Fruit fly (Drosophila melanogaster) whole organism, embryonic: Measurements from ENCODE around the gene Pex3.

ENCODE experiments used
- BtbVII ChIP-seq: fragments of 200-800 bp; sonication (Bioruptor generic); optimal IDR thresholded peaks from 3 replicates; lab custom pipeline; 2017; ENCODE audit warnings: missing biosample characterization, mild to moderate bottlenecking, missing genetic modification characterization
- Bteb2 ChIP-seq: fragments of 200-800 bp; sonication (Bioruptor generic); optimal IDR thresholded peaks from 2 replicates; lab custom pipeline; 2016; ENCODE audit warnings: missing biosample characterization, missing genetic modification characterization
- C15 ChIP-seq: fragments of 200-800 bp; sonication (Bioruptor generic); IDR thresholded peaks from 3 replicates; pipeline ENCODE4 v1.3.6; 2022; ENCODE audit warnings: missing biosample characterization, missing genetic modification characterization
- CG10209 ChIP-seq: fragments of 200-800 bp; sonication (Bioruptor generic); optimal IDR thresholded peaks from 3 replicates; lab custom pipeline; 2017; ENCODE audit warnings: missing biosample characterization, mild to moderate bottlenecking, missing genetic modification characterization, missing genetic modification reagents
- CG10431 ChIP-seq: fragments of 200-800 bp; sonication (Bioruptor generic); optimal IDR thresholded peaks from 3 replicates; lab custom pipeline; 2018; ENCODE audit warnings: missing biosample characterization, mild to moderate bottlenecking, missing genetic modification characterization
- CG11504 ChIP-seq: fragments of 200-800 bp; sonication (Bioruptor generic); optimal IDR thresholded peaks from 3 replicates; lab custom pipeline; 2019; ENCODE audit warnings: missing biosample characterization, mild to moderate bottlenecking, missing genetic modification characterization, moderate library complexity
- CG12219 ChIP-seq: fragments of 200-800 bp; sonication (Bioruptor generic); optimal IDR thresholded peaks from 3 replicates; lab custom pipeline; 2018; ENCODE audit warnings: missing biosample characterization, mild to moderate bottlenecking, missing genetic modification characterization
- CG12769 ChIP-seq: fragments of 200-800 bp; sonication (Bioruptor generic); optimal IDR thresholded peaks from 2 replicates; lab custom pipeline; 2019; ENCODE audit warnings: missing biosample characterization, mild to moderate bottlenecking, missing genetic modification characterization, moderate library complexity
- CG13296 ChIP-seq: fragments of 200-800 bp; sonication (Bioruptor generic); optimal IDR thresholded peaks from 3 replicates; lab custom pipeline; 2018; ENCODE audit warnings: missing biosample characterization, mild to moderate bottlenecking, missing genetic modification characterization
- CG15601 ChIP-seq: fragments of 200-800 bp; sonication (Bioruptor generic); optimal IDR thresholded peaks from 3 replicates; lab custom pipeline; 2019; ENCODE audit warnings: missing biosample characterization, mild to moderate bottlenecking, missing genetic modification characterization, moderate library complexity
- CG1832 ChIP-seq: fragments of 200-800 bp; sonication (Bioruptor generic); optimal IDR thresholded peaks from 2 replicates; lab custom pipeline; 2017; ENCODE audit warnings: missing biosample characterization, mild to moderate bottlenecking, missing genetic modification characterization, inconsistent platforms
- CG2678 ChIP-seq: fragments of 200-800 bp; sonication (Bioruptor generic); optimal IDR thresholded peaks from 3 replicates; lab custom pipeline; 2019; ENCODE audit warnings: missing biosample characterization, mild to moderate bottlenecking, missing genetic modification characterization, moderate library complexity
- CG30431 ChIP-seq: fragments of 200-800 bp; sonication (Bioruptor generic); optimal IDR thresholded peaks from 2 replicates; lab custom pipeline; 2017; ENCODE audit warnings: missing biosample characterization, missing genetic modification characterization
- CG3065 ChIP-seq: fragments of 200-800 bp; sonication (Bioruptor generic); optimal IDR thresholded peaks from 2 replicates; lab custom pipeline; 2016; ENCODE audit warnings: missing biosample characterization, missing genetic modification characterization
- CG3726 ChIP-seq: fragments of 200-800 bp; sonication (Bioruptor generic); IDR thresholded peaks from 3 replicates; pipeline ENCODE4, ENCODE4 v1.3.6; 2022; ENCODE audit warnings: missing biosample characterization, missing genetic modification characterization
- CG4404 ChIP-seq: fragments of 200-800 bp; sonication (Bioruptor generic); IDR thresholded peaks from 2 replicates; pipeline ENCODE4 v1.3.6; 2022; ENCODE audit warnings: missing biosample characterization, missing genetic modification characterization
- CG6272 ChIP-seq: fragments of 200-800 bp; sonication (Bioruptor generic); IDR thresholded peaks from 2 replicates; pipeline ENCODE4 v1.3.6; 2022; ENCODE audit warnings: missing biosample characterization, missing genetic modification characterization
- CG7963 ChIP-seq: fragments of 200-800 bp; sonication (Bioruptor generic); IDR thresholded peaks from 3 replicates; pipeline ENCODE4 v1.3.6; 2022; ENCODE audit warnings: missing biosample characterization, missing genetic modification characterization; ENCODE audit not compliant: partially characterized antibody
- CTCF ChIP-seq: fragments of 200-800 bp; sonication (Bioruptor generic); optimal IDR thresholded peaks from 2 replicates; lab custom pipeline; 2017; ENCODE audit warnings: missing biosample characterization, mild to moderate bottlenecking, missing genetic modification characterization, moderate library complexity
- Chrac-16 ChIP-seq: fragments of 200-800 bp; sonication (Bioruptor generic); optimal IDR thresholded peaks from 3 replicates; lab custom pipeline; 2016; ENCODE audit warnings: missing biosample characterization, missing genetic modification characterization
- D19B ChIP-seq: fragments of 200-800 bp; sonication (Bioruptor generic); optimal IDR thresholded peaks from 2 replicates; lab custom pipeline; 2017; ENCODE audit warnings: missing biosample characterization, mild to moderate bottlenecking, missing genetic modification characterization
- Gug ChIP-seq: fragments of 200-800 bp; sonication (Bioruptor generic); IDR thresholded peaks from 4 replicates; pipeline ENCODE4 v1.3.6; 2022; ENCODE audit warnings: missing biosample characterization, missing genetic modification characterization
- HLH4C ChIP-seq: fragments of 200-800 bp; sonication (Bioruptor generic); IDR thresholded peaks from 3 replicates; pipeline ENCODE4 v1.3.6; 2022; ENCODE audit warnings: missing biosample characterization, missing genetic modification characterization; ENCODE audit not compliant: partially characterized antibody
- Hmx ChIP-seq: fragments of 200-800 bp; sonication (Bioruptor generic); optimal IDR thresholded peaks from 2 replicates; lab custom pipeline; 2016; ENCODE audit warnings: missing biosample characterization, missing genetic modification characterization
- Hr39 ChIP-seq: fragments of >200 bp; optimal IDR thresholded peaks from 2 replicates; lab custom pipeline; 2017
- Mes4 ChIP-seq: fragments of 200-800 bp; sonication (Bioruptor generic); optimal IDR thresholded peaks from 2 replicates; lab custom pipeline; 2016; ENCODE audit warnings: missing biosample characterization, missing genetic modification characterization
- Myb ChIP-seq: fragments of 200-800 bp; sonication (Bioruptor generic); optimal IDR thresholded peaks from 2 replicates; lab custom pipeline; 2016; ENCODE audit warnings: missing biosample characterization, missing genetic modification characterization
- Sin3A ChIP-seq: fragments of >200 bp; optimal IDR thresholded peaks from 2 replicates; lab custom pipeline; 2018
- Usf ChIP-seq: fragments of 200-800 bp; sonication (Bioruptor generic); optimal IDR thresholded peaks from 2 replicates; lab custom pipeline; 2017; ENCODE audit warnings: missing genotype, missing biosample characterization, missing genetic modification characterization
- crc ChIP-seq: fragments of 200-800 bp; sonication (Bioruptor generic); optimal IDR thresholded peaks from 2 replicates; lab custom pipeline; 2016; ENCODE audit warnings: missing biosample characterization, missing genetic modification characterization
- danr ChIP-seq: fragments of 200-800 bp; sonication (Bioruptor generic); IDR thresholded peaks from 2 replicates; pipeline ENCODE4 v1.3.6; 2022; ENCODE audit warnings: missing biosample characterization, missing genetic modification characterization
- dimm ChIP-seq: fragments of 200-800 bp; sonication (Bioruptor generic); IDR thresholded peaks from 2 replicates; pipeline ENCODE4 v1.3.6; 2022; ENCODE audit warnings: missing biosample characterization, missing genetic modification characterization
- gt ChIP-seq: fragments of 200-800 bp; sonication (Bioruptor generic); IDR thresholded peaks from 2 replicates; pipeline ENCODE4 v1.3.6; 2022; ENCODE audit warnings: missing biosample characterization, missing genetic modification characterization
- hb ChIP-seq: fragments of 200-800 bp; sonication (Bioruptor generic); IDR thresholded peaks from 3 replicates; pipeline ENCODE4 v1.3.6; 2022; ENCODE audit warnings: missing biosample characterization, missing genetic modification characterization; ENCODE audit not compliant: partially characterized antibody
- inv ChIP-seq: fragments of 200-800 bp; sonication (Bioruptor generic); IDR thresholded peaks from 2 replicates; pipeline ENCODE4 v1.3.6; 2022; ENCODE audit warnings: missing biosample characterization, missing genetic modification characterization; ENCODE audit not compliant: partially characterized antibody
- klu ChIP-seq: fragments of 200-800 bp; sonication (Bioruptor generic); IDR thresholded peaks from 2 replicates; pipeline ENCODE4 v1.3.6; 2022; ENCODE audit warnings: missing biosample characterization, missing genetic modification characterization
- lab ChIP-seq: fragments of 200-800 bp; sonication (Bioruptor generic); optimal IDR thresholded peaks from 3 replicates; lab custom pipeline; 2017; ENCODE audit warnings: missing biosample characterization, missing genetic modification characterization, mild to moderate bottlenecking, moderate library complexity, missing genetic modification reagents
- lola ChIP-seq, 3 experiments: fragments of >200 bp in 2 of 3; fragments of 200-800 bp in 1 of 3; sonication (Bioruptor generic) in 1 of 3; optimal IDR thresholded peaks; 2 replicates each; lab custom pipeline; 2017 to 2019; ENCODE audit warnings: missing biosample characterization in 3 of 3, missing genetic modification characterization in 3 of 3, mild to moderate bottlenecking in 1 of 3, moderate library complexity in 1 of 3
- luna ChIP-seq: fragments of 200-800 bp; sonication (Bioruptor generic); optimal IDR thresholded peaks from 2 replicates; lab custom pipeline; 2016; ENCODE audit warnings: missing biosample characterization, missing genetic modification characterization
- nerfin-2 ChIP-seq: fragments of 200-800 bp; sonication (Bioruptor generic); IDR thresholded peaks from 2 replicates; pipeline ENCODE4 v1.3.6; 2022; ENCODE audit warnings: missing biosample characterization, missing genetic modification characterization; ENCODE audit not compliant: partially characterized antibody
- pnt ChIP-seq: fragments of 200-800 bp; sonication (Bioruptor generic); optimal IDR thresholded peaks from 3 replicates; lab custom pipeline; 2016; ENCODE audit warnings: missing biosample characterization, missing genetic modification characterization
- rib ChIP-seq: fragments of 200-800 bp; sonication (Bioruptor generic); IDR thresholded peaks from 2 replicates; pipeline ENCODE4 v1.3.6; 2022; ENCODE audit warnings: missing biosample characterization, missing genetic modification characterization
- run ChIP-seq: fragments of 200-800 bp; sonication (Bioruptor generic); optimal IDR thresholded peaks from 3 replicates; lab custom pipeline; 2018; ENCODE audit warnings: missing biosample characterization, mild to moderate bottlenecking, missing genetic modification characterization
- sd ChIP-seq: fragments of 200-800 bp; sonication (Bioruptor generic); optimal IDR thresholded peaks from 3 replicates; lab custom pipeline; 2018; ENCODE audit warnings: missing biosample characterization, mild to moderate bottlenecking, missing genetic modification characterization, moderate library complexity
- sima ChIP-seq: fragments of 200-800 bp; sonication (Bioruptor generic); optimal IDR thresholded peaks from 2 replicates; lab custom pipeline; 2016; ENCODE audit warnings: missing biosample characterization, missing genetic modification characterization
- sna ChIP-seq: fragments of 200-800 bp; sonication (Bioruptor generic); IDR thresholded peaks from 2 replicates; pipeline ENCODE4 v1.3.6; 2022; ENCODE audit warnings: missing biosample characterization, missing genetic modification characterization; ENCODE audit not compliant: partially characterized antibody
- stwl ChIP-seq: fragments of 200-800 bp; sonication (Bioruptor generic); optimal IDR thresholded peaks from 3 replicates; lab custom pipeline; 2018; ENCODE audit warnings: missing biosample characterization, mild to moderate bottlenecking, missing genetic modification characterization, moderate library complexity
- trh ChIP-seq: fragments of 200-800 bp; sonication (Bioruptor generic); optimal IDR thresholded peaks from 2 replicates; lab custom pipeline; 2016; ENCODE audit warnings: missing biosample characterization, missing genetic modification characterization
- zfh2 ChIP-seq: fragments of 200-800 bp; sonication (Bioruptor generic); optimal IDR thresholded peaks from 2 replicates; lab custom pipeline; 2016; ENCODE audit warnings: missing biosample characterization, missing genetic modification characterization

The Pex3 gene

dm6 chr3L:15136659-15137572, 7.2 kb upstream of the Pex3 start, which contains the start of gene CG12316 (continued):
- TF ChIP-seq sna (GFP tag; lab: Robert Waterston, UW) (peak; percentile 57), sd (tag; lab: Kevin White, UChicago) (peak; percentile 35), Sin3A (peak; percentile 40), dimm (GFP tag; lab: Robert Waterston, UW) (no peak; the same call in none of the 2 replicates), lola (GFP tag; optimal IDR thresholded peaks at IDR 0.05; lab: Kevin White, UChicago) (peak in 1 of 3 experiments; percentile 96), Hr39 (no peak), nerfin-2 (GFP tag; lab: Robert Waterston, UW) (peak; percentile 67), CG12219 (GFP tag; lab: Kevin White, UChicago) (peak; percentile 95), CG10431 (GFP tag; lab: Kevin White, UChicago) (peak; percentile 79), trh (GFP tag; lab: Kevin White, UChicago) (peak; percentile 42), klu (GFP tag; lab: Robert Waterston, UW) (peak; percentile 53), C15 (GFP tag; lab: Robert Waterston, UW) (no peak), stwl (peak; percentile 52), run (tag; lab: Kevin White, UChicago) (peak; percentile 79), CG15601 (tag; lab: Kevin White, UChicago) (peak; percentile 81), crc (GFP tag; lab: Kevin White, UChicago) (peak; percentile 89), hb (no peak; the same call in 2 of the 3 replicates), Usf (GFP tag; lab: Kevin White, UChicago) (peak; percentile 89), CG11504 (tag; lab: Kevin White, UChicago) (peak; percentile 92), CG10209 (GFP tag; lab: Kevin White, UChicago) (peak; percentile 90), D19B (GFP tag; lab: Kevin White, UChicago) (peak; percentile 74), Chrac-16 (GFP tag; lab: Kevin White, UChicago) (peak; percentile 86), CG1832 (no peak), sima (GFP tag; lab: Kevin White, UChicago) (peak; percentile 84), Gug (GFP tag; lab: Robert Waterston, UW) (peak; percentile 77), CG13296 (GFP tag; lab: Kevin White, UChicago) (peak; percentile 93), CG3726 (peak; percentile 73; the same call in 2 of the 3 replicates), lab (GFP tag; lab: Kevin White, UChicago) (peak; percentile 95), CG6272 (GFP tag; lab: Robert Waterston, UW) (peak; percentile 69), inv (GFP tag; lab: Robert Waterston, UW) (peak; percentile 53), rib (GFP tag; lab: Robert Waterston, UW) (peak; percentile 58), CG12769 (tag; lab: Kevin White, UChicago) (peak; percentile 91), CG2678 (tag; lab: Kevin White, UChicago) (peak; percentile 94), CG7963 (GFP tag; lab: Robert Waterston, UW) (peak; percentile 59; the same call in 1 of the 3 replicates), Hmx (GFP tag; lab: Kevin White, UChicago) (peak; percentile 82), CG3065 (GFP tag; lab: Kevin White, UChicago) (peak; percentile 43), CTCF (GFP tag; lab: Kevin White, UChicago) (no peak), CG4404 (peak; percentile 83), zfh2 (GFP tag; lab: Kevin White, UChicago) (peak; percentile 92), Myb (GFP tag; lab: Kevin White, UChicago) (peak; percentile 77), luna (GFP tag; lab: Kevin White, UChicago) (peak; percentile 77), Bteb2 (peak; percentile 88), danr (peak; percentile 66; the same call in 1 of the 2 replicates), BtbVII (GFP tag; lab: Kevin White, UChicago) (peak; percentile 91), gt (GFP tag; lab: Robert Waterston, UW) (no peak), pnt (GFP tag; lab: Kevin White, UChicago) (peak; percentile 80), CG30431 (GFP tag; lab: Kevin White, UChicago) (peak; percentile 85), Mes4 (GFP tag; lab: Kevin White, UChicago) (peak; percentile 95), HLH4C (GFP tag; lab: Robert Waterston, UW) (peak; percentile 83)
